Fruit fly (Drosophila melanogaster): ENCODE data around the gene CG33669.

Gene CG33669

dm6 chrX:6350213-6350679 is 49.7 kb downstream of the CG33669 start, which contains the start of the genes ND-B16.6 and kdn:
Gene ND-B16.6 (minus strand): TSS chrX:6350401.
Gene kdn (plus strand): TSS chrX:6350629.
- TF ChIP-seq h (GFP tag; optimal IDR thresholded peaks at IDR 0.05) (no peak), dsf (GFP tag; optimal IDR thresholded peaks at IDR 0.05; ENCODE audit: borderline replicate concordance) (no peak)
